Worm (Caenorhabditis elegans): ENCODE results near the gene lips-10.

Gene lips-10

DNA sequence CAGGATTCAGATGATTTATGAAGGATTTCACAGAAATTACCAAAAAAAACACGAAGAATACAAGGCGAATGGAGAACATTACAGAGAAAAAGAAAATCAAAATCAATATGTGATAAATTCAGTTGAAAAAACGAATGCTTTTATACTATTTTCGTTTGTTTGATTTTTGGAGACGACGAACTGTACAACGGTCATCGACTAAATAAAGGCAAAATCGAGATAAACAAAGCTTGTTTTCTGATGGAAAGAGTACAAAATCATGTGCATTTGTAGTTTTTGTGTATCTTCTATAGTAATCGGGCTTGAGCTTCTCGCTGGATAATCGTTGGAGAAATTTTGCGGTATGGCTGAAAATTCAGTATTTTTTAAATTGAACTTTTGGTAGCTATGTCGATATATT lies 32.2 kb downstream of the lips-10 start, which contains the start of gene M05D6.8:
Gene M05D6.8 (minus strand): TSS at position 101 of the 400 bp plus-strand sequence.
- TF ChIP-seq dao-5 (tag; optimal IDR thresholded peaks at IDR 0.05) (no peak), him-1 (tag; optimal IDR thresholded peaks at IDR 0.05) (no peak), W03F9.2 (tag; optimal IDR thresholded peaks at IDR 0.05) (no peak)

DNA sequence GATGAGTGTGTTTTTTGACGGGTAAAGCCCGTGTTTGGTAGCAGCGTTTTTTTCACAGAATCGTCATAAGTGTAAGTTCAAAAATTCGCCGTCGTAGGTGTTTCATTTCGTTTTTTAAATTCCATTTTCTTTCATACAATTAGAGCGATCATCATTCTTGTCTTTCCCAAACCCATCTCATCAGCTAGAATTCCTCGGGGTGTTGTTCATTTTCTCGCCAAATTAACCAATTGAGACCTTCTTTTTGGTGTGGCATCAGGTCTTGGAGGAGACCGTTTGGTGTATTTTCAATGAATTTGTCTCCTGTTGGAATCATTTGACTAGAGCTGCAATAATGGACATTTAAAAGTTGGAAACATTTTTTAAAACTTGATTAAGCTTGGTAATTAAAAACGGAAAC lies 33.9 kb downstream of the lips-10 start:
- TF ChIP-seq dao-5 (tag; optimal IDR thresholded peaks at IDR 0.05) = no peak
- no peak for TF ChIP-seq him-1 (tag; optimal IDR thresholded peaks at IDR 0.05)
- TF ChIP-seq W03F9.2 (tag; optimal IDR thresholded peaks at IDR 0.05) = no peak

ce11 chrII:8475306-8475822 lies 36.4 kb downstream of the lips-10 start, which contains the start of the genes M05D6.1 and M05D6.3:
Gene M05D6.1, minus strand, starts transcription at chrII:8475406.
Gene M05D6.3, plus strand, starts transcription at chrII:8475772.
- TF ChIP-seq dao-5 (tag; optimal IDR thresholded peaks at IDR 0.05) (no peak), W03F9.2 (tag; optimal IDR thresholded peaks at IDR 0.05) (no peak), him-1 (tag; optimal IDR thresholded peaks at IDR 0.05) (no peak)

- no peak for TF ChIP-seq him-1 (tag; optimal IDR thresholded peaks at IDR 0.05)
- TF ChIP-seq dao-5 (tag; optimal IDR thresholded peaks at IDR 0.05) = no peak
- no peak for TF ChIP-seq W03F9.2 (tag; optimal IDR thresholded peaks at IDR 0.05)
Observed at ce11 chrII:8479337-8479736, 40.4 kb downstream of the lips-10 start.

ce11 chrII:8480166-8480565 lies 41.2 kb downstream of the lips-10 start, which contains the start of gene lact-4:
Gene lact-4, minus strand, starts transcription at chrII:8480478.
- TF ChIP-seq him-1 (tag; optimal IDR thresholded peaks at IDR 0.05) (no peak), W03F9.2 (tag; optimal IDR thresholded peaks at IDR 0.05) (no peak), dao-5 (tag; optimal IDR thresholded peaks at IDR 0.05) (no peak)

- TF ChIP-seq dao-5 (tag; optimal IDR thresholded peaks at IDR 0.05) (no peak), him-1 (tag; optimal IDR thresholded peaks at IDR 0.05) (no peak), W03F9.2 (tag; optimal IDR thresholded peaks at IDR 0.05) (peak; percentile 13)
Observed at ce11 chrII:8481033-8481708, 42.2 kb downstream of the lips-10 start.

DNA sequence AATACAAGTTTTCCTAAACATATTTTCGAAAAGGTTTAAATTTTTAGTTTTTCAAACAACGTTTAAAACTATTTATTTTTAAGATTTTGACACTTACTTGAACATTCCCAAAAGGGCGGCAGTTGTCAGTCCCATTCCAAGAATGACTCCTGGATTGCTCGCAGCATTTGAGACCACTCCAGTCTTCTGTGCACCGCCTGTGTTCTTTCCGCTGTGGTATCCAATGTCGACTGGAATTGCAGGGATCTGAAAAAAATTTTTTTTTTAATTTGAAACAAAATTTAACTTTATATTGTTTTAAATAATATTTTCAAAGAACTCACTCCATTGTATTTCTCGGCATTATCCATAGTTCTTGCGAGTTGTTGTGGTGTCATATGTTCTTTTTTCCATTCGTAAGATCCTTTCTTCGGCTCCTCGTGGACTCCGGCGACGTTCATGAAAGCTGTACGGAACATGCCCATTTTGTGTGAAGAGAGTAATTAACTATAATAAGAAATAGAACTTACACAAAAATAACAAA lies 42.8 kb downstream of the lips-10 start, which contains the start of gene M05D6.5:
Gene M05D6.5 (minus strand): TSS at position 473 of the 523 bp plus-strand sequence.
- TF ChIP-seq him-1 (tag; optimal IDR thresholded peaks at IDR 0.05) (no peak), W03F9.2 (tag; optimal IDR thresholded peaks at IDR 0.05) (no peak), dao-5 (tag; optimal IDR thresholded peaks at IDR 0.05) (no peak)

DNA sequence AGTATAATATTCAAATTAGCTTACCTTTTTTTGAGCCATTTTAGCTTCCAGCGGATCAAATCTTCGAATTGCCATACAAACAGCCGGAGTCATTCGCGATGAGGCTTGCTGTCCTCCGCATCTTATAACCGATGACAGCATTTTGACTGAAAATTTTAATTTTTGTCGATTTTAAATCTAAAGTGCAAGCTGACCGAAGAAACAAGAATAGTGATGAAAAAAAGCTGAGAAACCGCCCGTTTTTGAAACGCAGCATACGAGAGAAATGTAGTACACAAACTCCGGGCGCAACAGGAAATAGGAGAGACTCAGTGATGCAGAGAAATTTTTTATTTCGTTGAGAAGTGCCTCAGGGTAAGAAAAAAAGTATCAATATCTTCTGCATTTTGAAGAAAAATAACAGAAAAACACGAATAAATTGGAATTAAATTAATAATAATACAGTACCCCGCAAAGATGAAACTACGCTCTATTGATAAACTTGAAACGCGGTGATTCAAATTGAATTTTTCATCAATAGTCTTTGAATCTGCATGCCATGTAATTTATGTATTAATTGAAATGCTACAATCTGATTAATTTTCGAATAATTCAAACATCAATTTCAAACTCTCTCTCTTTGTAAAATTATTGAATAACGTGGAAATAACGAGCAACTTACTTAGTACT lies 44.3 kb downstream of the lips-10 start:
- TF ChIP-seq him-1 (tag; optimal IDR thresholded peaks at IDR 0.05) (no peak), W03F9.2 (tag; optimal IDR thresholded peaks at IDR 0.05) (no peak), dao-5 (tag; optimal IDR thresholded peaks at IDR 0.05) (no peak)

DNA sequence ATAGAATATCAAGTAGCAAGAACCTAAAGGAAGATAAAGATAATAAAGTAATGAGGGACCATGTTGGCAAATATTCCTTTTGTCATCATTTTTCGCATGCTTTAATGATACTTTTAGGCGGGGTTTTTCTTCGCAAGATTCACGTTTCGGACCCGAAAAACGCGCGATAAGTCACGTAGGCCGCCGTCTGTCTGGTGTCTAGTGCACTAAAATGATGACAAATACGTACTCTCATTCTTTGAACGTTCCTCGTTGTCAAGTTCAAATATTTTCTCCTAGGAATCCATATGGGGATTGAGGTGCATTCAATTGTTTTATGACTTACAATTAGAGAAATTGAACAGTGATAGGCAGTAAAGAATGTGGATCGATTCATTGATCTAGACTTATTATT lies 44.8 kb downstream of the lips-10 start, which contains the start of gene taap-1:
Gene taap-1 (minus strand): TSS at position 79 of the 394 bp plus-strand sequence.
- TF ChIP-seq W03F9.2 (tag; optimal IDR thresholded peaks at IDR 0.05) (no peak), him-1 (tag; optimal IDR thresholded peaks at IDR 0.05) (no peak), dao-5 (tag; optimal IDR thresholded peaks at IDR 0.05) (no peak)

- no peak for TF ChIP-seq him-1 (tag; optimal IDR thresholded peaks at IDR 0.05)
- TF ChIP-seq W03F9.2 (tag; optimal IDR thresholded peaks at IDR 0.05) = no peak
- no peak for TF ChIP-seq dao-5 (tag; optimal IDR thresholded peaks at IDR 0.05)
Observed at ce11 chrII:8484546-8484945, 45.6 kb downstream of the lips-10 start.

- TF ChIP-seq dao-5 (tag; optimal IDR thresholded peaks at IDR 0.05) (no peak), W03F9.2 (tag; optimal IDR thresholded peaks at IDR 0.05) (no peak), him-1 (tag; optimal IDR thresholded peaks at IDR 0.05) (no peak)
Observed at ce11 chrII:8485603-8486002, 46.6 kb downstream of the lips-10 start, which contains the start of gene gbh-2. Gene gbh-2, plus strand, starts transcription at chrII:8485879.

DNA sequence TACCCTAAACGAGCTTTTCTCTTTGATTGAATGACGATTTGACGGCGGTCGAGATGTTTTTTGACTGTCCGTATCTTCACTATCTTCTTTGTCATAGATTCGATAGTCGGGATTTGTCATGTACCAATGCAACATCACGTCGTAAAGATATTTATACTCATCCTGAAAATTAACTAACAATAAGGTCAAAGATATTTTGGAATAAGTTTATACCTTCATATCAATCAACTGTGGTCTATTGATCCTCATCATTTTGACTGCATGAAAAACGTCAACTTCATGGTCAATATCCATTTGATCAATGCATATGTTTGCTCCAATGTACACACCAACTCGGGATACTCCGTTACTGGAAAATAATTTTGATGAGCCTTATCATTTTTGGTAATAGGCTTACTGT lies 49.2 kb downstream of the lips-10 start:
- no peak for TF ChIP-seq him-1 (tag; optimal IDR thresholded peaks at IDR 0.05)
- TF ChIP-seq W03F9.2 (tag; optimal IDR thresholded peaks at IDR 0.05) = no peak
- TF ChIP-seq dao-5 (tag; optimal IDR thresholded peaks at IDR 0.05) = no peak

Measured in whole organism, L4/young adult.